Fruit fly (Drosophila melanogaster) whole organism, embryonic: ENCODE data around the gene CG15431.
A peak's percentile ranks its signal among the peaks of the same experiment; 100 is the strongest.

Experiments
- CG10565 ChIP-seq: fragments of 200-800 bp; sonication (Bioruptor generic); optimal IDR thresholded peaks from 3 replicates; lab custom pipeline; 2016; ENCODE audit warnings: missing biosample characterization, mild to moderate bottlenecking, missing genetic modification characterization
- CG15011 ChIP-seq: fragments of 200-800 bp; sonication (Bioruptor generic); optimal IDR thresholded peaks from 3 replicates; lab custom pipeline; 2018; ENCODE audit warnings: missing biosample characterization, mild to moderate bottlenecking, missing genetic modification characterization
- CG17361 ChIP-seq: fragments of 200-800 bp; sonication (Bioruptor generic); IDR thresholded peaks from 3 replicates; pipeline ENCODE4 v1.3.6; 2022; ENCODE audit warnings: missing biosample characterization, missing genetic modification characterization
- CG17802 ChIP-seq: fragments of 200-800 bp; sonication (Bioruptor generic); optimal IDR thresholded peaks from 2 replicates; lab custom pipeline; 2018; ENCODE audit warnings: missing biosample characterization, mild to moderate bottlenecking, missing genetic modification characterization, moderate library complexity
- CG18476 ChIP-seq: fragments of 200-800 bp; sonication (Bioruptor generic); optimal IDR thresholded peaks from 2 replicates; lab custom pipeline; 2016; ENCODE audit warnings: missing biosample characterization, mild to moderate bottlenecking, missing genetic modification characterization
- CG8765 ChIP-seq: fragments of 200-800 bp; sonication (Bioruptor generic); IDR thresholded peaks from 2 replicates; pipeline ENCODE4 v1.3.6; 2022; ENCODE audit warnings: missing biosample characterization, missing genetic modification characterization
- Hr39 ChIP-seq: fragments of >200 bp; optimal IDR thresholded peaks from 2 replicates; lab custom pipeline; 2017
- Med ChIP-seq: fragments of 200-800 bp; sonication (Bioruptor generic); peaks from one replicate; lab custom pipeline; 2016; ENCODE audit warnings: missing biosample characterization, missing genetic modification characterization, mild to moderate bottlenecking, inconsistent platforms, moderate library complexity
- Ptx1 ChIP-seq: fragments of 200-800 bp; sonication (Bioruptor generic); IDR thresholded peaks from 2 replicates; pipeline ENCODE4 v1.3.6; 2022; ENCODE audit warnings: missing biosample characterization, missing genetic modification characterization
- sug ChIP-seq: fragments of 200-800 bp; optimal IDR thresholded peaks from 2 replicates; lab custom pipeline; 2019; ENCODE audit warnings: missing biosample characterization, mild to moderate bottlenecking, missing genetic modification characterization, moderate library complexity
- trem ChIP-seq: fragments of 200-800 bp; optimal IDR thresholded peaks from 3 replicates; lab custom pipeline; 2019; ENCODE audit warnings: missing biosample characterization, mild to moderate bottlenecking, missing genetic modification characterization, moderate library complexity

DNA sequence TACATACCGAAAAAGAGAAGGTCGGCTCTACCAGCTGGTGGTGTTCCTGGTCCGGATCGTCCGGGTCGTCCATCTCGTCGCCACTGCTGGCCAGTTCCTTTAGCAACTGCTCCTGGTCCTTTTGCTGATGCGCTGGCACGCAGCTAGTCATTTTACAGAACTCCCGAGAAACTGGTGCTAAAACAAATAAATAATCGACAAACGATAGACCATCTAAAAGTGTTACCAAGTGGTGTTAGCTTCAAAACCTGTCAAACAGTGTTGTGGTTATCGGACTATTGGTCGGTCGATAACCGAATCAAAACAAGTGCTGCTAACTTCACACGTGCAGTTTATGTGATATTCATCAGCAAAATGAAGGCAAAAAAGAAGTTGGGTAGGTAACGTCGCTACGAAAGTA lies 3.4 kb upstream of the CG15431 start, which contains the start of the genes morgue and Elp3:
- TF ChIP-seq CG18476 (no peak), CG10565 (GFP tag; lab: Kevin White, UChicago) (no peak), CG8765 (GFP tag; lab: Robert Waterston, UW) (no peak), sug (tag; lab: Kevin White, UChicago) (peak; percentile 16), trem (tag; lab: Kevin White, UChicago) (peak; percentile 91), CG15011 (GFP tag; lab: Kevin White, UChicago) (no peak), Ptx1 (GFP tag; lab: Robert Waterston, UW) (no peak), Hr39 (lab: Kevin White, UChicago) (no peak), CG17802 (tag; lab: Kevin White, UChicago) (no peak), CG17361 (GFP tag; lab: Robert Waterston, UW) (no peak), Med (peak; percentile 73)
